Fruit fly (Drosophila melanogaster): Measurements from ENCODE around the gene Pa1.

Gene Pa1

DNA sequence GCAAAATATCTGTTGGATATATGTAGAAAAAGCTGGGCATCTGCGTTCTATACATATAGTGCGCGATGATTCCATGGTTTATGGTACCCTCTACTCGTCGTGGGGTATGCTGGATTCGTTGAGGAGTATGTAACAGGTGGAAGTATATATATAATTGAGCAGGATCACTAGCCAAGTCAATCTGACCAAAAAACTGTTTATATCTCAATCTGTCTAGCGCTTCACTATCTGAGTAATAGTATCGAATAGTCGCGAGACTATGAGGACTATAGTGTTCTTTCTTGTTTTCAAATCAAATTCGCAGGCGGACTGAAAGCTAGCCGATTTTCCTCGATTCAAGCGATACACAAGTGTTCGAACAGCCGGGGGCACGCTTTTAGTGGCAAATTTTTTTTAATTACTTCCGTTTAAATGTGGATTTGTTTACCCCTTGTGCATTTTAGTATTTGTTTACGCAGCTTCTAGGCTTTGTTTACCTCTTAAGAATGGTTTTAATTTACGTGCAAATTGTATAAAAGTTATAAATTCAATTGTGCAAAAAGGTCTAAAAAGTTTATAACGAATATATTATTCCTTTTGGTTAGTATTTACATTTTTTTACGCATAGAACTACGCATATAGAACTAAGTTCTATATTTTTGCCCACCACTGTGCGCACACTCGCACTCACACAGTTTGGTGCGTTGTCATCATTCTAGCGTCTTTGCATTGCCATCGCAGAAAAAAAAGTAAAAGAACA is 31.8 kb downstream of the Pa1 start:
- TF ChIP-seq Sox14 (GFP tag; optimal IDR thresholded peaks at IDR 0.05) (peak; percentile 70), CG11294 (GFP tag; IDR thresholded peaks at IDR 0.05) (peak; percentile 73), CG10669 (GFP tag; optimal IDR thresholded peaks at IDR 0.05) (peak; percentile 54), Hr38 (GFP tag; optimal IDR thresholded peaks at IDR 0.05) (no peak), CG11902 (GFP tag; optimal IDR thresholded peaks at IDR 0.05) (peak; percentile 2), CG4318 (GFP tag; optimal IDR thresholded peaks at IDR 0.05) (peak; percentile 56), CG1621 (tag; optimal IDR thresholded peaks at IDR 0.05) (peak; percentile 43), Smox (GFP tag; optimal IDR thresholded peaks at IDR 0.05) (peak; percentile 41), Sox15 (GFP tag; optimal IDR thresholded peaks at IDR 0.05) (peak; percentile 22), CG7368 (GFP tag; optimal IDR thresholded peaks at IDR 0.05) (peak; percentile 42), CG3032 (tag; optimal IDR thresholded peaks at IDR 0.05) (peak; percentile 38), dac (GFP tag; optimal IDR thresholded peaks at IDR 0.05) (peak; percentile 44), CG8319 (GFP tag; optimal IDR thresholded peaks at IDR 0.05) (peak; percentile 24), salr (GFP tag; optimal IDR thresholded peaks at IDR 0.05) (peak in 1 of 2 experiments; percentile 59), CG31627 (GFP tag; optimal IDR thresholded peaks at IDR 0.05) (peak; percentile 58), Hr39 (GFP tag; optimal IDR thresholded peaks at IDR 0.05) (peak; percentile 60), Gug (GFP tag; IDR thresholded peaks at IDR 0.05) (peak; percentile 87), Lpt (GFP tag; optimal IDR thresholded peaks at IDR 0.05) (peak; percentile 45), CG10631 (GFP tag; optimal IDR thresholded peaks at IDR 0.05) (peak; percentile 70), CG9139 (GFP tag; optimal IDR thresholded peaks at IDR 0.05) (no peak), Eip78C (GFP tag) (peak; percentile 84), CG11762 (GFP tag; optimal IDR thresholded peaks at IDR 0.05; ENCODE audit: insufficient read depth) (peak; percentile 42), lz (GFP tag; optimal IDR thresholded peaks at IDR 0.05) (peak; percentile 38), Blimp-1 (GFP tag; optimal IDR thresholded peaks at IDR 0.05) (no peak), Ets96B (tag; optimal IDR thresholded peaks at IDR 0.05) (peak; percentile 55), Eip93F (GFP tag; optimal IDR thresholded peaks at IDR 0.05) (no peak), CG3919 (GFP tag; optimal IDR thresholded peaks at IDR 0.05) (peak; percentile 66), ss (GFP tag; optimal IDR thresholded peaks at IDR 0.05) (peak in 1 of 2 experiments; percentile 28), CG16779 (tag; optimal IDR thresholded peaks at IDR 0.05) (peak; percentile 43), svp (GFP tag) (no peak), CG6854 (GFP tag; optimal IDR thresholded peaks at IDR 0.05) (no peak), OdsH (GFP tag; optimal IDR thresholded peaks at IDR 0.05) (peak; percentile 63), esn (GFP tag; optimal IDR thresholded peaks at IDR 0.05) (peak; percentile 50), CG8119 (GFP tag; IDR thresholded peaks at IDR 0.05) (peak; percentile 83), dsx (GFP tag; optimal IDR thresholded peaks at IDR 0.05; ENCODE audit: poor library complexity, severe bottlenecking) (peak; percentile 33), CG15336 (GFP tag; IDR thresholded peaks at IDR 0.05) (peak; percentile 83), fd85E (GFP tag; optimal IDR thresholded peaks at IDR 0.05) (no peak), cyc (GFP tag; optimal IDR thresholded peaks at IDR 0.05) (peak; percentile 50), acj6 (GFP tag; optimal IDR thresholded peaks at IDR 0.05) (peak; percentile 53), topi (GFP tag; optimal IDR thresholded peaks at IDR 0.05) (peak; percentile 44), CG6792 (GFP tag; optimal IDR thresholded peaks at IDR 0.05) (peak; percentile 23), spab (GFP tag; optimal IDR thresholded peaks at IDR 0.05) (peak; percentile 42), net (GFP tag; optimal IDR thresholded peaks at IDR 0.05) (peak; percentile 57), pdm3 (GFP tag; optimal IDR thresholded peaks at IDR 0.05) (peak; percentile 65), CG6276 (GFP tag; optimal IDR thresholded peaks at IDR 0.05) (peak; percentile 83), vri (GFP tag; optimal IDR thresholded peaks at IDR 0.05) (no peak), CG6163 (GFP tag; IDR thresholded peaks at IDR 0.05) (peak; percentile 91), CG34406 (GFP tag; optimal IDR thresholded peaks at IDR 0.05) (peak; percentile 52), CG6808 (GFP tag; optimal IDR thresholded peaks at IDR 0.05) (peak; percentile 45), achi (GFP tag; optimal IDR thresholded peaks at IDR 0.05) (peak; percentile 56), eg (GFP tag; IDR thresholded peaks at IDR 0.05) (peak; percentile 94)
